Worm (Caenorhabditis elegans): ENCODE data around the gene Y62E10A.23.

ce11 chrIV:13346078-13346477, 40.0 kb upstream of the Y62E10A.23 start:
- TF ChIP-seq lin-39 (tag; optimal IDR thresholded peaks at IDR 0.05), result no peak
- TF ChIP-seq nhr-11 (tag; optimal IDR thresholded peaks at IDR 0.05), result no peak
- no peak for TF ChIP-seq ztf-4 (tag; optimal IDR thresholded peaks at IDR 0.05)
